Worm (Caenorhabditis elegans) whole organism, L2 larva: Measurements from ENCODE around the gene nhr-193.
"Not testable (repeated sequence)": the region's sequence is repeated elsewhere in the genome, so short reads cannot be mapped to it uniquely, and the experiment has no call there.

Source experiments
- R02D3.7 ChIP-seq: fragments of 150-350 bp; optimal IDR thresholded peaks from 2 replicates; lab custom pipeline; 2014; ENCODE audit warnings: missing biosample characterization, missing genetic modification characterization
- aly-2 ChIP-seq: fragments of 150-350 bp; optimal IDR thresholded peaks from 2 replicates; lab custom pipeline; 2014; ENCODE audit warnings: missing biosample characterization, missing genetic modification characterization
- ceh-16 ChIP-seq: fragments of 150-350 bp; optimal IDR thresholded peaks from 2 replicates; lab custom pipeline; 2014; ENCODE audit warnings: missing biosample characterization, missing genetic modification characterization
- egl-27 ChIP-seq: sonication (generic microtip); optimal IDR thresholded peaks from 3 replicates; lab custom pipeline; 2017; ENCODE audit warnings: missing biosample characterization, missing genetic modification reagents, missing genetic modification characterization
- elt-1 ChIP-seq: fragments of 150-350 bp; optimal IDR thresholded peaks from 2 replicates; lab custom pipeline; 2014; ENCODE audit warnings: missing biosample characterization, missing genetic modification characterization
- elt-3 ChIP-seq: sonication (generic microtip); optimal IDR thresholded peaks from 2 replicates; lab custom pipeline; 2017; ENCODE audit warnings: missing biosample characterization, missing genetic modification characterization
- lin-11 ChIP-seq: fragments of 150-350 bp; sonication (generic microtip); optimal IDR thresholded peaks from 2 replicates; lab custom pipeline; 2014; ENCODE audit warnings: missing biosample characterization, missing genetic modification characterization, inconsistent platforms, mixed read lengths
- lin-39 ChIP-seq: fragments of 150-350 bp; optimal IDR thresholded peaks from 2 replicates; lab custom pipeline; 2014; ENCODE audit warnings: missing biosample characterization, missing genetic modification reagents, missing genetic modification characterization
- lsy-2 ChIP-seq, 2 experiments: fragments of 150-350 bp in 1 of 2; sonication (generic microtip) in 1 of 2; optimal IDR thresholded peaks; 2 replicates each; lab custom pipeline; 2014 to 2017; ENCODE audit warnings: missing biosample characterization in 2 of 2, missing genetic modification characterization in 2 of 2
- nhr-11 ChIP-seq: fragments of 150-350 bp; optimal IDR thresholded peaks from 2 replicates; lab custom pipeline; 2014; ENCODE audit warnings: missing biosample characterization, missing genetic modification characterization
- nhr-12 ChIP-seq: fragments of 150-350 bp; optimal IDR thresholded peaks from 2 replicates; lab custom pipeline; 2014; ENCODE audit warnings: missing biosample characterization, missing genetic modification characterization
- nhr-23 ChIP-seq: fragments of 150-350 bp; optimal IDR thresholded peaks from 2 replicates; lab custom pipeline; 2014; ENCODE audit warnings: missing biosample characterization, missing genetic modification reagents, missing genetic modification characterization

DNA sequence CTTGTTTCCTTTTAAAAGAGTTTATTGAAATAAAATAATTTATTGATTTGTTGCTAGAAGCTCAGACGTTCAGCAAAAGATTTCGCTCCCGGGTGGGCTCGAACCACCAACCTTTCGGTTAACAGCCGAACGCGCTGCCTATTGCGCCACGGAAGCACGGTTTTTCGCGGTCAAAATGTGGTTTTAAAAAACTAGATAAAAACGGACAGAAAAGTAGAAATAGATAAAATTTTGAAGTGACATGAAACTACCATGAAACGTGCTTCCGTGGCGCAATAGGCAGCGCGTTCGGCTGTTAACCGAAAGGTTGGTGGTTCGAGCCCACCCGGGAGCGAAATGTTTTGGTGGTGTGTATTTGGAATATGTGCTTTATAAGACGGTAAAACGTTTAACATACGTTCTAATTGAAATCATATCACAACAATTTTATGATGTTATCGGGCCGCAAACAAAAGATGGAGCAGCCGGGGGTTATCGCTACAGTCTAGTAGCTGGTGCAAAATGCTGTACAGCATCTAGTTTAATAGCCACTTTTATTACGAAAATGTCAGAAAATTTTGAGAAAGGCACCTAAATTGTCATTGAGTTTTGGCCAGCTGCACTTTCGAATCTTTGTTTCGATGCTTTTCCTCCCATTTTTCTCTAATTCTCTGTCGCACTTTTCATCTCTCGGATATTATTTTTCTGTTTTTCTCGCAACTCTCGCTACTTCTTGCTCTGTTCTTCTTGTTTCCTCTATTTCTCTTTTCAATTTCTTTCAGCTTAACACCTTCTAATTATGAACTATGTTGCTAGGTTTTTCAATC is 3.6 kb upstream of the nhr-193 start, which contains the start of gene slc-9B.2:
- TF ChIP-seq aly-2 (tag; lab: Kevin White, UChicago); ceh-16 (tag; lab: Kevin White, UChicago); lsy-2 (tag; optimal IDR thresholded peaks at IDR 0.05; lab: Kevin White, UChicago); lin-11 (tag; lab: Kevin White, UChicago); R02D3.7 (tag; lab: Kevin White, UChicago); nhr-11 (tag; lab: Kevin White, UChicago); elt-3 (tag; lab: Kevin White, UChicago); nhr-12; lin-39 (tag; lab: Kevin White, UChicago); elt-1 (tag; lab: Kevin White, UChicago); egl-27; nhr-23 (tag; lab: Kevin White, UChicago): not testable (repeated sequence)
